Fruit fly (Drosophila melanogaster): ENCODE data around the gene CG5938.

The CG5938 gene

dm6 chr3R:27274533-27275447, at the start of gene CG5938:
TSS of gene CG5938 (plus strand) at chr3R:27274794.
- TF ChIP-seq Hr83 (GFP tag; optimal IDR thresholded peaks at IDR 0.05; ENCODE audit: poor library complexity, severe bottlenecking): peak; percentile 49
- no peak for TF ChIP-seq tai (GFP tag; optimal IDR thresholded peaks at IDR 0.05)
- no peak for TF ChIP-seq Mio (GFP tag; optimal IDR thresholded peaks at IDR 0.05)
- no peak for TF ChIP-seq usp (GFP tag; optimal IDR thresholded peaks at IDR 0.05)
- TF ChIP-seq Hnf4 (GFP tag; optimal IDR thresholded peaks at IDR 0.05): peak; percentile 30
- TF ChIP-seq h (GFP tag; optimal IDR thresholded peaks at IDR 0.05): peak; percentile 31
- peak in 1 of 2 experiments; percentile 21 for TF ChIP-seq foxo (GFP tag; optimal IDR thresholded peaks at IDR 0.05)
- no peak for TF ChIP-seq lola (GFP tag; optimal IDR thresholded peaks at IDR 0.05)
- no peak for TF ChIP-seq CG9705 (GFP tag; optimal IDR thresholded peaks at IDR 0.05)
- TF ChIP-seq dl (GFP tag; optimal IDR thresholded peaks at IDR 0.05; ENCODE audit: insufficient read depth in 1 of 2, partially characterized antibody in 2 of 2): no peak
- TF ChIP-seq Jra (GFP tag; optimal IDR thresholded peaks at IDR 0.05): peak; percentile 23
- no peak for TF ChIP-seq fru (GFP tag; optimal IDR thresholded peaks at IDR 0.05)
- TF ChIP-seq Dif (GFP tag; optimal IDR thresholded peaks at IDR 0.05; ENCODE audit: partially characterized antibody): no peak
- TF ChIP-seq sage (GFP tag; optimal IDR thresholded peaks at IDR 0.05): no peak
- peak; percentile 29 for TF ChIP-seq rgr (GFP tag; optimal IDR thresholded peaks at IDR 0.05)
- peak; percentile 35 for TF ChIP-seq jim (GFP tag; optimal IDR thresholded peaks at IDR 0.05)
- TF ChIP-seq Sp1 (GFP tag; optimal IDR thresholded peaks at IDR 0.05): peak; percentile 15
- TF ChIP-seq OdsH (GFP tag; optimal IDR thresholded peaks at IDR 0.05): no peak
- no peak for TF ChIP-seq Rel (GFP tag; optimal IDR thresholded peaks at IDR 0.05)
- TF ChIP-seq Rel (tag; optimal IDR thresholded peaks at IDR 0.05): peak; percentile 94
- TF ChIP-seq woc (GFP tag; optimal IDR thresholded peaks at IDR 0.05): no peak
- peak; percentile 55 for TF ChIP-seq HLH106 (tag; optimal IDR thresholded peaks at IDR 0.05)
- TF ChIP-seq sv (GFP tag; optimal IDR thresholded peaks at IDR 0.05): peak; percentile 40
- peak; percentile 14 for TF ChIP-seq br (GFP tag; optimal IDR thresholded peaks at IDR 0.05)

dm6 chr3R:27225490-27225889, 49.1 kb upstream of the CG5938 start:
- TF ChIP-seq foxo (GFP tag; optimal IDR thresholded peaks at IDR 0.05) (no peak), pan (optimal IDR thresholded peaks at IDR 0.05) (no peak), Jra (GFP tag; optimal IDR thresholded peaks at IDR 0.05) (no peak), Sp1 (GFP tag; optimal IDR thresholded peaks at IDR 0.05) (no peak), tai (GFP tag; optimal IDR thresholded peaks at IDR 0.05) (no peak), Dfd (GFP tag; optimal IDR thresholded peaks at IDR 0.05) (no peak), rgr (GFP tag; optimal IDR thresholded peaks at IDR 0.05) (no peak), psq (GFP tag; optimal IDR thresholded peaks at IDR 0.05) (no peak), CrebA (GFP tag; optimal IDR thresholded peaks at IDR 0.05; ENCODE audit: borderline replicate concordance) (no peak), Myc (optimal IDR thresholded peaks at IDR 0.05) (no peak), lola (GFP tag; optimal IDR thresholded peaks at IDR 0.05) (no peak), Vsx2 (GFP tag; optimal IDR thresholded peaks at IDR 0.05; ENCODE audit: partially characterized antibody) (no peak), HLH106 (tag; optimal IDR thresholded peaks at IDR 0.05) (no peak), OdsH (GFP tag; optimal IDR thresholded peaks at IDR 0.05) (no peak), dsf (GFP tag; optimal IDR thresholded peaks at IDR 0.05; ENCODE audit: borderline replicate concordance) (no peak)

dm6 chr3R:27226080-27226648, 48.4 kb upstream of the CG5938 start:
- TF ChIP-seq Sp1 (GFP tag; optimal IDR thresholded peaks at IDR 0.05): no peak
- no peak for TF ChIP-seq Vsx2 (GFP tag; optimal IDR thresholded peaks at IDR 0.05; ENCODE audit: partially characterized antibody)
- TF ChIP-seq HLH106 (tag; optimal IDR thresholded peaks at IDR 0.05): no peak
- TF ChIP-seq sv (GFP tag; optimal IDR thresholded peaks at IDR 0.05): no peak
- TF ChIP-seq Rel (GFP tag; optimal IDR thresholded peaks at IDR 0.05): no peak
- TF ChIP-seq Rel (tag; optimal IDR thresholded peaks at IDR 0.05): peak; percentile 68
- no peak for TF ChIP-seq fru (GFP tag; optimal IDR thresholded peaks at IDR 0.05)

- TF ChIP-seq dsf (GFP tag; optimal IDR thresholded peaks at IDR 0.05; ENCODE audit: borderline replicate concordance) (no peak), psq (GFP tag; optimal IDR thresholded peaks at IDR 0.05) (no peak), Vsx2 (GFP tag; optimal IDR thresholded peaks at IDR 0.05; ENCODE audit: partially characterized antibody) (no peak), Jra (GFP tag; optimal IDR thresholded peaks at IDR 0.05) (no peak), Dif (GFP tag; optimal IDR thresholded peaks at IDR 0.05; ENCODE audit: partially characterized antibody) (no peak), CG32264 (GFP tag; optimal IDR thresholded peaks at IDR 0.05) (no peak), N (GFP tag; optimal IDR thresholded peaks at IDR 0.05) (no peak), woc (GFP tag; optimal IDR thresholded peaks at IDR 0.05) (no peak), Hr78 (GFP tag; optimal IDR thresholded peaks at IDR 0.05) (no peak)
These were observed 46.3 kb upstream of the CG5938 start, which contains the start of gene CG42813 for dm6 chr3R:27228342-27228741. TSS of gene CG42813 (minus strand) at chr3R:27228561.
